Worm (Caenorhabditis elegans): ENCODE data around the gene C56E6.4.
A peak's percentile ranks its signal among the peaks of the same experiment; 100 is the strongest.

C56E6.4 gene

ce11 chrII:6522622-6523254 is 5.8 kb downstream of the C56E6.4 start:
- TF ChIP-seq ref-1 (GFP tag; conservative IDR thresholded peaks at IDR 0.05) (no peak), cog-1 (tag; optimal IDR thresholded peaks at IDR 0.05) (peak; percentile 51), ztf-23 (GFP tag; IDR thresholded peaks at IDR 0.05) (0 out of 2 replicates have a peak, but pooled peaks have one; percentile 69), klf-2 (GFP tag; conservative IDR thresholded peaks at IDR 0.05) (no peak), T22C8.4 (GFP tag; IDR thresholded peaks at IDR 0.05) (no peak), med-1 (GFP tag; optimal IDR thresholded peaks at IDR 0.05; ENCODE audit: insufficient read depth) (no peak), flt-1 (GFP tag; IDR thresholded peaks at IDR 0.05) (peak; percentile 70), tab-1 (GFP tag; IDR thresholded peaks at IDR 0.05) (0 out of 2 replicates have a peak, but pooled peaks have one; percentile 47), ztf-29 (GFP tag; IDR thresholded peaks at IDR 0.05) (no peak)

- no peak for TF ChIP-seq klf-2 (GFP tag; conservative IDR thresholded peaks at IDR 0.05)
- no peak for TF ChIP-seq ztf-23 (GFP tag; IDR thresholded peaks at IDR 0.05)
- no peak for TF ChIP-seq flt-1 (GFP tag; IDR thresholded peaks at IDR 0.05)
- TF ChIP-seq med-1 (GFP tag; optimal IDR thresholded peaks at IDR 0.05; ENCODE audit: insufficient read depth), result no peak
- TF ChIP-seq ref-1 (GFP tag; conservative IDR thresholded peaks at IDR 0.05), result no peak
- TF ChIP-seq ztf-29 (GFP tag; IDR thresholded peaks at IDR 0.05), result no peak
- no peak for TF ChIP-seq T22C8.4 (GFP tag; IDR thresholded peaks at IDR 0.05)
- no peak for TF ChIP-seq cog-1 (tag; optimal IDR thresholded peaks at IDR 0.05)
- TF ChIP-seq tab-1 (GFP tag; IDR thresholded peaks at IDR 0.05), result no peak
Observed at ce11 chrII:6521316-6521715, 7.2 kb downstream of the C56E6.4 start, which contains the start of gene toe-2. toe-2 (minus strand) TSS chrII:6521385.

DNA sequence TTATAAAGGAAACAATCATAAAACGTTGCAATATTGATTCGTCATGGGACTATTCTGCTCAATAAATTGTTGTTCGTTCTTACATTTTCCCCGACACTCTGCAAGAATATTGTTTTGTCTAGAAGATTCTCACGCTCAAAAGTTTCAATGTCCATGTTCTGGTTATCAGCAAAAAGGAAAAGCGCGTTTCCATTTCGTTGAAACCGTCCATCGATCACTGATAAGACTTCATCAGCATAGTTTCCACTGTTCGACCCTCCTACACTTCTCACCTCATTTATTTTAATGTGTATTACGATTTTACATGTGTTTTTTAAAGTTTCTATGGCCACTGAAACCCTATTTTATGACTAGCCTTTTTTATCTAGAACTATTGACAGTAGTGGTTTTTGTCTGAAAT is 8.4 kb downstream of the C56E6.4 start:
- TF ChIP-seq cog-1 (tag; optimal IDR thresholded peaks at IDR 0.05) (no peak), ztf-29 (GFP tag; IDR thresholded peaks at IDR 0.05) (no peak), med-1 (GFP tag; optimal IDR thresholded peaks at IDR 0.05; ENCODE audit: insufficient read depth) (no peak), T22C8.4 (GFP tag; IDR thresholded peaks at IDR 0.05) (no peak), flt-1 (GFP tag; IDR thresholded peaks at IDR 0.05) (no peak), tab-1 (GFP tag; IDR thresholded peaks at IDR 0.05) (no peak), ref-1 (GFP tag; conservative IDR thresholded peaks at IDR 0.05) (no peak), ztf-23 (GFP tag; IDR thresholded peaks at IDR 0.05) (no peak)

DNA sequence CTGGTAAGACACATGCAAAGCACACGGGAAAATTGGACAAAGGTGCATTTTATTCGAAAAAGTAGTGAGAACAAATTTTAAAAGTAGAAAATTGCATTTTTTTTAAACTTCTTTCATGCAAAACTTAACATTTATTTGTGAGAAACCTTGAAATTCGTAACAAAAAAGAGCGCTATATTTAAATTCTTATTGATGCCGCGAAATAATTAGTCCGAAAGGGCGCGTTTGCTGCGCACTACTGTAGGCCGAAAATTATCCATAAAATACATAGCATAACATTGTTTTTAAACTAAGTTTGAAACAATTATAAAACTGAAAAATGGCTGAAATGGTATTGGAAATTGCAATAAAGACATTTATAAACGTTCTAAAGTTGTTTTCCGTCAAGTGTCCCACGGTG is 8.8 kb downstream of the C56E6.4 start:
- no peak for TF ChIP-seq cog-1 (tag; optimal IDR thresholded peaks at IDR 0.05)
- no peak for TF ChIP-seq tab-1 (GFP tag; IDR thresholded peaks at IDR 0.05)
- no peak for TF ChIP-seq T22C8.4 (GFP tag; IDR thresholded peaks at IDR 0.05)
- no peak for TF ChIP-seq ztf-29 (GFP tag; IDR thresholded peaks at IDR 0.05)
- TF ChIP-seq flt-1 (GFP tag; IDR thresholded peaks at IDR 0.05), result no peak
- no peak for TF ChIP-seq med-1 (GFP tag; optimal IDR thresholded peaks at IDR 0.05; ENCODE audit: insufficient read depth)

- TF ChIP-seq flt-1 (GFP tag; IDR thresholded peaks at IDR 0.05) (no peak), ztf-29 (GFP tag; IDR thresholded peaks at IDR 0.05) (no peak), ref-1 (GFP tag; conservative IDR thresholded peaks at IDR 0.05) (no peak), tab-1 (GFP tag; IDR thresholded peaks at IDR 0.05) (no peak), klf-2 (GFP tag; conservative IDR thresholded peaks at IDR 0.05) (no peak), med-1 (GFP tag; optimal IDR thresholded peaks at IDR 0.05; ENCODE audit: insufficient read depth) (no peak), ztf-23 (GFP tag; IDR thresholded peaks at IDR 0.05) (no peak), T22C8.4 (GFP tag; IDR thresholded peaks at IDR 0.05) (no peak)
Observed at ce11 chrII:6516276-6516675, 12.3 kb downstream of the C56E6.4 start, which contains the start of gene C56E6.7. C56E6.7 (plus strand) TSS chrII:6516576.

DNA sequence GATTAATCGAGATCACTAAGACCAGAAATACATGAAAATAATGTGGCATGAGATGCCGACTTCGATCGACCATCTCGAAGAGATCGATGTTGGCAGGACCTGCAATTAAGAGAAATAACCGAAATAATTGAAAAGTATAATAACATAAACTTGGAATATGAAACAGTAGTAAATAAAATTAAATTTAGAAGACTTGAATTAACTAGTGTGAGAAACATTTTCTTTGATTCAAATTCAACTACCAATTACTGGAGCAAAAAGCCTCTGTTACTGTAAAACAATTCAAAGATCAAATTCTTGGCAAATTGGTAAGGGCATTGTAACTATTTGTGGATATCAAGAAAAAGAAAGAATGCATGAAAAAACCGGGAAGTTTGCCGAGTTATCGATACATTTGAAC is 14.6 kb downstream of the C56E6.4 start, which contains the start of gene R05G9R.1:
TSS of gene R05G9R.1 (minus strand) at position 101 of the 400 bp plus-strand sequence.
- no peak for TF ChIP-seq ref-1 (GFP tag; conservative IDR thresholded peaks at IDR 0.05)
- no peak for TF ChIP-seq tab-1 (GFP tag; IDR thresholded peaks at IDR 0.05)
- TF ChIP-seq med-1 (GFP tag; optimal IDR thresholded peaks at IDR 0.05; ENCODE audit: insufficient read depth), result no peak
- TF ChIP-seq cog-1 (tag; optimal IDR thresholded peaks at IDR 0.05), result no peak

- TF ChIP-seq klf-2 (GFP tag; conservative IDR thresholded peaks at IDR 0.05) (no peak), cog-1 (tag; optimal IDR thresholded peaks at IDR 0.05) (no peak), ztf-29 (GFP tag; IDR thresholded peaks at IDR 0.05) (no peak), T22C8.4 (GFP tag; IDR thresholded peaks at IDR 0.05) (no peak)
Observed at ce11 chrII:6513357-6513756, 15.2 kb downstream of the C56E6.4 start.

DNA sequence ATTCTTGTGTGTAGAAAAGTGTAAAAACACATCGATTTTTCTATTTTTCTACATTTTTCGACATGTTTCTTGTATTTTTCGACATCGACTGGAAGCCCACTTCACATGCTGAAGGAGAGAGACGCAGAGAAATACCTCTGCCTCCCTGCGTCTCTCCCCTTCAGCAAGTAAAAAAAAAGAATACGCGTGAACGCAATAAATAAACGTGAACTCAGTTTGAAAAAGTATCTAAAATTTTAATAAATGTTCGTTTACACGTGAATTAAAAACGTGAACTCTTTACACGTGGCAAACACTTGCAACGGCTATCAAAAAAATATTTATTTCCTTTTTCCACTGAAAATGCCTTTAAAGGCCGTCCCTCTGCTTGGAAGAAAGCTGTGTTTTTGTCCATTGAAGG is 25.7 kb downstream of the C56E6.4 start, which contains the start of gene R05G9.1:
TSS of gene R05G9.1 (plus strand) at position 343 of the 400 bp plus-strand sequence.
- TF ChIP-seq flt-1 (GFP tag; IDR thresholded peaks at IDR 0.05) (no peak), ztf-29 (GFP tag; IDR thresholded peaks at IDR 0.05) (no peak), tab-1 (GFP tag; IDR thresholded peaks at IDR 0.05) (no peak), ztf-23 (GFP tag; IDR thresholded peaks at IDR 0.05) (no peak)

DNA sequence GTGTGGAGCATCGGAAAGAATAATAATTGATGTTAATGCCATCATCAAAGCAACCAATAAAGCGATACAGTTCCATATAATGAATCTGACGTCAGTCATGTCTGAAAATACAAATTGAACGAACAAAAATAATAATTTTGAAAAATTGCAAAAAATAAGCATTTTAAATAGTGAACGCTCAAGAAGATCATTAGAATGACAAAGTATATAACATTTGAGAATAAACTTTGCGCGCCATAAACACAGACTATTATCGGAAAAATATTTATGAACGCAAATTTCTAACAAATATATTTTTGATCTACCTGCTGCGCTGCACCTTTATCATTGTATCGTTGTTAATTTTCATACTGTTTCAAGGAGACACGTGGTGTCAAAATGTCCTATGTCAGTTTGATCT is 27.1 kb downstream of the C56E6.4 start, which contains the start of gene R05G9.3:
TSS of gene R05G9.3 (minus strand) at position 101 of the 400 bp plus-strand sequence.
- no peak for TF ChIP-seq ref-1 (GFP tag; conservative IDR thresholded peaks at IDR 0.05)
- TF ChIP-seq med-1 (GFP tag; optimal IDR thresholded peaks at IDR 0.05; ENCODE audit: insufficient read depth), result no peak
- TF ChIP-seq klf-2 (GFP tag; conservative IDR thresholded peaks at IDR 0.05), result no peak
- no peak for TF ChIP-seq tab-1 (GFP tag; IDR thresholded peaks at IDR 0.05)
- no peak for TF ChIP-seq cog-1 (tag; optimal IDR thresholded peaks at IDR 0.05)
- TF ChIP-seq ztf-23 (GFP tag; IDR thresholded peaks at IDR 0.05), result no peak
- no peak for TF ChIP-seq T22C8.4 (GFP tag; IDR thresholded peaks at IDR 0.05)
- no peak for TF ChIP-seq flt-1 (GFP tag; IDR thresholded peaks at IDR 0.05)

ce11 chrII:6500161-6500560 is 28.4 kb downstream of the C56E6.4 start, which contains the start of gene R05G9.5:
R05G9.5 (minus strand) TSS chrII:6500261.
- TF ChIP-seq ref-1 (GFP tag; conservative IDR thresholded peaks at IDR 0.05) (no peak), tab-1 (GFP tag; IDR thresholded peaks at IDR 0.05) (no peak), ztf-29 (GFP tag; IDR thresholded peaks at IDR 0.05) (no peak), klf-2 (GFP tag; conservative IDR thresholded peaks at IDR 0.05) (no peak), cog-1 (tag; optimal IDR thresholded peaks at IDR 0.05) (no peak), flt-1 (GFP tag; IDR thresholded peaks at IDR 0.05) (no peak), ztf-23 (GFP tag; IDR thresholded peaks at IDR 0.05) (no peak), T22C8.4 (GFP tag; IDR thresholded peaks at IDR 0.05) (no peak), med-1 (GFP tag; optimal IDR thresholded peaks at IDR 0.05; ENCODE audit: insufficient read depth) (no peak)

Measured in whole organism, midembryonic.